Worm (Caenorhabditis elegans) whole organism, L4/young adult: ENCODE data around the gene C45G9.15.
"Not testable (repeated sequence)": the region's sequence is repeated elsewhere in the genome, so short reads cannot be mapped to it uniquely, and the experiment has no call there.

Experiments
- W03F9.2 ChIP-seq: fragments of 150-350 bp; optimal IDR thresholded peaks from 2 replicates; lab custom pipeline; 2014; ENCODE audit warnings: missing biosample characterization, missing genetic modification characterization
- dao-5 ChIP-seq: sonication (generic microtip); optimal IDR thresholded peaks from 2 replicates; lab custom pipeline; 2016; ENCODE audit warnings: missing genotype, missing genetic modification characterization, moderate library complexity, missing compliant biosample characterization
- him-1 ChIP-seq: sonication (generic microtip); optimal IDR thresholded peaks from 2 replicates; lab custom pipeline; 2016; ENCODE audit warnings: missing genotype, missing genetic modification reagents, missing genetic modification characterization, missing compliant biosample characterization

Gene C45G9.15

ce11 chrIII:5076569-5076968 is 24.7 kb upstream of the C45G9.15 start:
- TF ChIP-seq dao-5 (tag; lab: Kevin White, UChicago) (no peak), him-1 (tag; lab: Kevin White, UChicago) (no peak), W03F9.2 (tag; lab: Kevin White, UChicago) (no peak)

- TF ChIP-seq dao-5 (tag; lab: Kevin White, UChicago) (no peak), W03F9.2 (tag; lab: Kevin White, UChicago) (no peak), him-1 (tag; lab: Kevin White, UChicago) (no peak)
These were observed 22.5 kb upstream of the C45G9.15 start, which contains the start of gene ttbk-6 for ce11 chrIII:5074398-5074797. Gene ttbk-6, plus strand, starts transcription at chrIII:5074698.

- no peak for TF ChIP-seq dao-5 (tag; lab: Kevin White, UChicago)
- TF ChIP-seq W03F9.2 (tag; lab: Kevin White, UChicago), result no peak
- TF ChIP-seq him-1 (tag; lab: Kevin White, UChicago), result no peak
These were observed 19.7 kb upstream of the C45G9.15 start, which contains the start of gene C45G9.12 for ce11 chrIII:5071509-5071908. Gene C45G9.12, minus strand, starts transcription at chrIII:5071609.

ce11 chrIII:5068675-5069233 is 16.9 kb upstream of the C45G9.15 start, which contains the start of the genes C45G9.11 and C45G9.2:
Gene C45G9.11, minus strand, starts transcription at chrIII:5068725.
Gene C45G9.2, plus strand, starts transcription at chrIII:5069066.
- TF ChIP-seq W03F9.2 (tag; lab: Kevin White, UChicago) (peak; percentile 40), dao-5 (tag; lab: Kevin White, UChicago) (no peak), him-1 (tag; lab: Kevin White, UChicago) (peak; percentile 59)

- not testable (repeated sequence) for TF ChIP-seq W03F9.2, dao-5, him-1 (tag; lab: Kevin White, UChicago)
These were observed 10.6 kb upstream of the C45G9.15 start, which contains the start of gene C45G9.4 for ce11 chrIII:5062406-5062805. Gene C45G9.4, plus strand, starts transcription at chrIII:5062706.

- TF ChIP-seq W03F9.2 (tag; lab: Kevin White, UChicago) (no peak), dao-5 (tag; lab: Kevin White, UChicago) (no peak), him-1 (tag; lab: Kevin White, UChicago) (no peak)
These were observed 9.9 kb upstream of the C45G9.15 start, which contains the start of gene C45G9.10 for ce11 chrIII:5061798-5062197. Gene C45G9.10, minus strand, starts transcription at chrIII:5061898.

ce11 chrIII:5055709-5056108 is 3.9 kb upstream of the C45G9.15 start, which contains the start of gene C45G9.9:
Gene C45G9.9, minus strand, starts transcription at chrIII:5055809.
- not testable (repeated sequence) for TF ChIP-seq dao-5, W03F9.2, him-1 (tag; lab: Kevin White, UChicago)

ce11 chrIII:5053541-5053940 is 1.7 kb upstream of the C45G9.15 start, which contains the start of gene C45G9.8:
Gene C45G9.8, minus strand, starts transcription at chrIII:5053641.
- TF ChIP-seq him-1 (tag; lab: Kevin White, UChicago) (no peak), W03F9.2 (tag; lab: Kevin White, UChicago) (no peak), dao-5 (tag; lab: Kevin White, UChicago) (no peak)

ce11 chrIII:5047740-5048139 is 4.1 kb downstream of the C45G9.15 start, which contains the start of gene C45G9.5:
Gene C45G9.5, plus strand, starts transcription at chrIII:5048117.
- no peak for TF ChIP-seq W03F9.2 (tag; lab: Kevin White, UChicago)
- TF ChIP-seq dao-5 (tag; lab: Kevin White, UChicago), result no peak
- no peak for TF ChIP-seq him-1 (tag; lab: Kevin White, UChicago)

- TF ChIP-seq him-1 (tag; lab: Kevin White, UChicago), result no peak
- no peak for TF ChIP-seq dao-5 (tag; lab: Kevin White, UChicago)
- peak; percentile 55 for TF ChIP-seq W03F9.2 (tag; lab: Kevin White, UChicago)
These were observed 4.7 kb downstream of the C45G9.15 start, which contains the start of gene txbp-3 for ce11 chrIII:5047175-5047574. Gene txbp-3, minus strand, starts transcription at chrIII:5047459.

- TF ChIP-seq W03F9.2 (tag; lab: Kevin White, UChicago) (no peak), dao-5 (tag; lab: Kevin White, UChicago) (no peak), him-1 (tag; lab: Kevin White, UChicago) (no peak)
These were observed 7.1 kb downstream of the C45G9.15 start, which contains the start of gene C45G9.14 for ce11 chrIII:5044709-5045108. Gene C45G9.14, plus strand, starts transcription at chrIII:5045009.

ce11 chrIII:5042112-5042511 is 9.7 kb downstream of the C45G9.15 start, which contains the start of gene nlp-43:
Gene nlp-43, plus strand, starts transcription at chrIII:5042412.
- TF ChIP-seq W03F9.2 (tag; lab: Kevin White, UChicago), result no peak
- TF ChIP-seq him-1 (tag; lab: Kevin White, UChicago), result no peak
- no peak for TF ChIP-seq dao-5 (tag; lab: Kevin White, UChicago)

- TF ChIP-seq W03F9.2 (tag; lab: Kevin White, UChicago) (no peak), him-1 (tag; lab: Kevin White, UChicago) (no peak), dao-5 (tag; lab: Kevin White, UChicago) (no peak)
These were observed 15.7 kb downstream of the C45G9.15 start, which contains the start of gene C45G9.6 for ce11 chrIII:5036158-5036557. Gene C45G9.6, plus strand, starts transcription at chrIII:5036458.
